Worm (Caenorhabditis elegans): ENCODE measurements around the gene cyd-1.

cyd-1 gene

DNA sequence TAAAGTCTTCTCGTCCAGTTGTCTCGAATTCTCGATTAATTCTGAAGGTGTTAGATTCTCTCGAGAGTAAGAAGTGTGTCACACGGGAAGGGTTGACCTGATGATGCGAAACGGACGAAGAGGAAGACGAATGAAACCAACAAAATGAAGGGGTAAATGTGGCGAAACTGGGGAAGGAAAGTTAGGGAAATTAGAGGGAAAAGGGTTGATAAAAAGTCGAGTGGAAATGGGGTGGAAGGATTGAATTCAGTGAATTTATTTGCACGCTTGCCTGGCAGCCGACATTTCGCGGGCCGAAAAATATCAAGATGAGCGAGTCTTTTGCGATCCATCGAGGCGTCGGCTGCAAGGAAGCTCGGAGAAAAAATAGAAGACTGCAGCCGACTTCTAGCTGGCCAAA is 32.2 kb upstream of the cyd-1 start, which contains the start of gene F58G1.7:
Gene F58G1.7, minus strand, starts transcription at position 101 of the 400 bp plus-strand sequence.
- no peak for TF ChIP-seq ZK546.5 (tag; optimal IDR thresholded peaks at IDR 0.05)
- no peak for TF ChIP-seq gmeb-1 (tag; optimal IDR thresholded peaks at IDR 0.05)
- no peak for TF ChIP-seq dmd-4 (tag; optimal IDR thresholded peaks at IDR 0.05)
- no peak for TF ChIP-seq F13H6.1 (tag; optimal IDR thresholded peaks at IDR 0.05)
- TF ChIP-seq unc-39 (tag; optimal IDR thresholded peaks at IDR 0.05): no peak
- TF ChIP-seq sem-4 (tag; optimal IDR thresholded peaks at IDR 0.05): no peak
- no peak for TF ChIP-seq lin-11 (tag; optimal IDR thresholded peaks at IDR 0.05)
- no peak for TF ChIP-seq peb-1 (tag; optimal IDR thresholded peaks at IDR 0.05)
- no peak for TF ChIP-seq unc-62 (GFP tag; optimal IDR thresholded peaks at IDR 0.05)
- TF ChIP-seq ceh-82 (tag; optimal IDR thresholded peaks at IDR 0.05): no peak
- no peak for TF ChIP-seq snpc-4 (tag; optimal IDR thresholded peaks at IDR 0.05)

DNA sequence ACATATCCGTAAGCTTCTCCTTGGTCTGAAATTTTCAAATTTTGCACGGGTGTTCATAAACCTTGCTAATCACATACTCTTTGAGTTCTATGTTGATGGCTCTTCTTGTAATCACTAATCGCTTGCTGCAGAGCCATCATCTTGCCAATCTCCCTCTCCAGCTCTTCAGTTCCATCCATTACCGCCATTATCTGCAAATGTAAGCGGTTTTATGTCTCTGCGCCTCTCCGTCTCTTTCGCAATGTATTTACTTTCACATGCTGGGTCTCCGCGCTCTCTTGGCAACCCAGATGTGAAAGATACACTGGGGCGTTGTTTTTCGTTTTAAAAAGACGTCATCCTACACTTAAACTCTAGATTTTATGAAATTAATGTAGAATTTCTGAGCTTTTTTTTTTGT is 27.1 kb upstream of the cyd-1 start:
- TF ChIP-seq ztf-1 (GFP tag; conservative IDR thresholded peaks at IDR 0.05): no peak
- peak; percentile 3 for TF ChIP-seq gmeb-1 (tag; optimal IDR thresholded peaks at IDR 0.05)
- peak; percentile 30 for TF ChIP-seq crh-2 (tag; optimal IDR thresholded peaks at IDR 0.05)
- no peak for TF ChIP-seq nhr-237 (tag; optimal IDR thresholded peaks at IDR 0.05)
- peak; percentile 54 for TF ChIP-seq unc-55 (GFP tag; optimal IDR thresholded peaks at IDR 0.05)
- TF ChIP-seq lsy-2 (tag; optimal IDR thresholded peaks at IDR 0.05): peak in 1 of 2 experiments; percentile 49
- no peak for TF ChIP-seq ztf-11 (tag; optimal IDR thresholded peaks at IDR 0.05)
- TF ChIP-seq aly-2 (tag; optimal IDR thresholded peaks at IDR 0.05): no peak
- TF ChIP-seq Y55F3AM.14 (GFP tag; optimal IDR thresholded peaks at IDR 0.05): no peak
- TF ChIP-seq snpc-4 (tag; optimal IDR thresholded peaks at IDR 0.05): peak; percentile 76
- peak; percentile 3 for TF ChIP-seq F13H6.1 (tag; optimal IDR thresholded peaks at IDR 0.05)
- no peak for TF ChIP-seq nhr-25 (tag; optimal IDR thresholded peaks at IDR 0.05)
- TF ChIP-seq lin-13 (GFP tag; optimal IDR thresholded peaks at IDR 0.05): peak; percentile 11
- no peak for TF ChIP-seq ama-1 (optimal IDR thresholded peaks at IDR 0.05)
- peak; percentile 59 for TF ChIP-seq sma-9 (GFP tag; optimal IDR thresholded peaks at IDR 0.05)
- TF ChIP-seq sma-9 (tag; optimal IDR thresholded peaks at IDR 0.05): no peak
- TF ChIP-seq nhr-23 (tag; optimal IDR thresholded peaks at IDR 0.05): no peak
- TF ChIP-seq ceh-16 (tag; optimal IDR thresholded peaks at IDR 0.05): no peak
- TF ChIP-seq mdl-1 (tag; optimal IDR thresholded peaks at IDR 0.05): no peak
- no peak for TF ChIP-seq skn-1 (tag; optimal IDR thresholded peaks at IDR 0.05)
- no peak for TF ChIP-seq nhr-11 (tag; optimal IDR thresholded peaks at IDR 0.05)
- no peak for TF ChIP-seq nhr-21 (tag; optimal IDR thresholded peaks at IDR 0.05)
- TF ChIP-seq sma-3 (GFP tag; optimal IDR thresholded peaks at IDR 0.05): peak; percentile 10
- peak; percentile 70 for TF ChIP-seq C34F6.9 (tag; optimal IDR thresholded peaks at IDR 0.05)
- TF ChIP-seq nhr-129 (tag; optimal IDR thresholded peaks at IDR 0.05): peak; percentile 63
- no peak for TF ChIP-seq unc-62 (GFP tag; optimal IDR thresholded peaks at IDR 0.05)
- no peak for TF ChIP-seq ZK546.5 (tag; optimal IDR thresholded peaks at IDR 0.05)
- no peak for TF ChIP-seq sem-4 (tag; optimal IDR thresholded peaks at IDR 0.05)
- TF ChIP-seq dmd-4 (tag; optimal IDR thresholded peaks at IDR 0.05): no peak
- peak; percentile 31 for TF ChIP-seq fos-1 (tag; optimal IDR thresholded peaks at IDR 0.05)

DNA sequence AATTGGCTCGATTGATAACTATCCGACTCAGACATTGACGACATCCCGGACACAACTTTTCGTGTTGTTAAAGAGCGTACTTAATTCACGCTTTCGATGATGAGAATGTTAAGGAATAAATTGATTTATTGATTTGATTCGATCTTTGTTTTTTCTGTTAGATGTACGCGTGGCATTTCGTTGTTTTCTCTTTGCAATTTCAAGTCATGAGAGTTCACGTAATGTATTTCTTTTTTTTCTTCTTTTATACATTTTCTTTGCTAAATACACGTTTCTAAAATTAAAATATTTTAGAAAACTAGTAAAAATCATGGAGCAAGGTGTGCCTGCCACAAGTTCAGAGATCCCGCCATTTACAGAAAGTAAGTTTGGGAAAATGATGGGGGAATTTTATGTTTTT is 25.7 kb upstream of the cyd-1 start, which contains the start of the genes Y38F1A.1 and Y38F1A.2:
Gene Y38F1A.1, minus strand, starts transcription at position 101 of the 400 bp plus-strand sequence.
Gene Y38F1A.2, plus strand, starts transcription at position 289 of the 400 bp plus-strand sequence.
- TF ChIP-seq mbf-1 (tag; optimal IDR thresholded peaks at IDR 0.05) (no peak), nhr-11 (tag; optimal IDR thresholded peaks at IDR 0.05) (no peak)

DNA sequence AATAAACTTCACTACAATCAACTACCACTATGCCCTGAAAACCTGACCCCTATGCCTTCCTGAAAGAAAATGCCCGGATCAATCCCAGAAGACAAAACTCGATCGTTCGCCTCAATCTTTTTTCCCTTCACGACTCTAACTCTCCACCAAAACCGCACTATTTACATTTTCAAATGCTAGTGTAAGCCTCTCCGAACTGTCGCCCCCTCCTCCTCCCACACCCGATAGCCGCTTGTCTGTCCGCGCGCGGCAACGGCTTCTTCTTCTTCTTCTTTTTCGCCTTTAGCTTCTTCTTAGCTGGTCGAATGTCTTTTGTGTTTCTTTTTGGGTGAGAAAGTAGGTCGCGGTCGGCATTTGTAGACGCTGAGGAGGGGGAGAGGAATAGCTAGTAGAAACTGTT is 20.2 kb upstream of the cyd-1 start:
- no peak for TF ChIP-seq lsy-2 (tag; optimal IDR thresholded peaks at IDR 0.05)
- TF ChIP-seq peb-1 (tag; optimal IDR thresholded peaks at IDR 0.05): no peak
- no peak for TF ChIP-seq nhr-25 (tag; optimal IDR thresholded peaks at IDR 0.05)
- no peak for TF ChIP-seq ceh-16 (tag; optimal IDR thresholded peaks at IDR 0.05)
- TF ChIP-seq crh-2 (tag; optimal IDR thresholded peaks at IDR 0.05): no peak
- TF ChIP-seq skn-1 (tag; optimal IDR thresholded peaks at IDR 0.05): no peak
- no peak for TF ChIP-seq unc-39 (tag; optimal IDR thresholded peaks at IDR 0.05)
- no peak for TF ChIP-seq aly-2 (tag; optimal IDR thresholded peaks at IDR 0.05)
- TF ChIP-seq blmp-1 (tag; optimal IDR thresholded peaks at IDR 0.05; ENCODE audit: insufficient read depth): no peak
- no peak for TF ChIP-seq ztf-1 (GFP tag; conservative IDR thresholded peaks at IDR 0.05)
- TF ChIP-seq gmeb-1 (tag; optimal IDR thresholded peaks at IDR 0.05): no peak
- no peak for TF ChIP-seq sem-4 (tag; optimal IDR thresholded peaks at IDR 0.05)
- no peak for TF ChIP-seq mab-5 (tag; optimal IDR thresholded peaks at IDR 0.05)
